Fruit fly (Drosophila melanogaster): ENCODE measurements around the gene CG2924.

Gene CG2924

dm6 chrX:2296230-2297044, 25.9 kb upstream of the CG2924 start (continued):
- TF ChIP-seq CG18476 (GFP tag; optimal IDR thresholded peaks at IDR 0.05) (peak; percentile 90), CG18764 (GFP tag; optimal IDR thresholded peaks at IDR 0.05) (peak; percentile 86), Ada2b (GFP tag; IDR thresholded peaks at IDR 0.05) (peak; percentile 70), Sin3A (optimal IDR thresholded peaks at IDR 0.05) (no peak), CG10654 (GFP tag; optimal IDR thresholded peaks at IDR 0.05) (peak; percentile 88), CG6813 (GFP tag; optimal IDR thresholded peaks at IDR 0.05) (peak; percentile 91), Rx (GFP tag; IDR thresholded peaks at IDR 0.05) (peak; percentile 69), Rfx (GFP tag; IDR thresholded peaks at IDR 0.05) (peak; percentile 77; the same call in 1 of the 2 replicates), CG8281 (tag; optimal IDR thresholded peaks at IDR 0.05) (peak; percentile 80), Ravus (GFP tag; IDR thresholded peaks at IDR 0.05) (peak; percentile 48), psq (GFP tag; optimal IDR thresholded peaks at IDR 0.05) (peak; percentile 51), fu2 (GFP tag; optimal IDR thresholded peaks at IDR 0.05) (peak; percentile 93), Adf1 (GFP tag; IDR thresholded peaks at IDR 0.05) (peak; percentile 59), Mad (GFP tag; optimal IDR thresholded peaks at IDR 0.05) (peak; percentile 89), CG6765 (GFP tag; optimal IDR thresholded peaks at IDR 0.05) (peak; percentile 82), CG14860 (GFP tag; IDR thresholded peaks at IDR 0.05; ENCODE audit: partially characterized antibody) (no peak), ttk (GFP tag; IDR thresholded peaks at IDR 0.05) (peak; percentile 64), Antp (GFP tag; optimal IDR thresholded peaks at IDR 0.05) (peak; percentile 96), CTCF (GFP tag; optimal IDR thresholded peaks at IDR 0.05) (peak; percentile 65), croc (GFP tag; conservative IDR thresholded peaks at IDR 0.05) (peak; percentile 84), dpn (GFP tag; optimal IDR thresholded peaks at IDR 0.05) (peak; percentile 95), CG1602 (GFP tag; optimal IDR thresholded peaks at IDR 0.05) (peak; percentile 91), slbo (GFP tag; IDR thresholded peaks at IDR 0.05) (peak; percentile 84), slou (GFP tag; optimal IDR thresholded peaks at IDR 0.05) (peak; percentile 77), Xrp1 (GFP tag; IDR thresholded peaks at IDR 0.05) (peak; percentile 86), MBD-R2 (GFP tag; IDR thresholded peaks at IDR 0.05) (0 out of 2 replicates have a peak, but pooled peaks have one; percentile 43), otp (GFP tag; IDR thresholded peaks at IDR 0.05) (no peak), sd (tag; optimal IDR thresholded peaks at IDR 0.05) (peak; percentile 81), Hand (GFP tag; optimal IDR thresholded peaks at IDR 0.05) (peak; percentile 92), Vsx1 (GFP tag; optimal IDR thresholded peaks at IDR 0.05) (peak; percentile 78), ash1 (GFP tag; optimal IDR thresholded peaks at IDR 0.05) (no peak), crc (GFP tag; optimal IDR thresholded peaks at IDR 0.05) (peak; percentile 94), grau (tag; optimal IDR thresholded peaks at IDR 0.05) (peak; percentile 94), CG2116 (GFP tag; optimal IDR thresholded peaks at IDR 0.05) (peak; percentile 68), Spps (tag; optimal IDR thresholded peaks at IDR 0.05) (peak; percentile 83), CG4617 (GFP tag; optimal IDR thresholded peaks at IDR 0.05; ENCODE audit: borderline replicate concordance) (peak; percentile 75), fru (optimal IDR thresholded peaks at IDR 0.05) (no peak), hth (optimal IDR thresholded peaks at IDR 0.05) (no peak), sim (GFP tag; IDR thresholded peaks at IDR 0.05) (no peak), disco-r (GFP tag; optimal IDR thresholded peaks at IDR 0.05) (peak; percentile 89), CG12299 (tag; optimal IDR thresholded peaks at IDR 0.05) (peak; percentile 79), Elba2 (GFP tag; optimal IDR thresholded peaks at IDR 0.05) (peak; percentile 50), ro (GFP tag; IDR thresholded peaks at IDR 0.05) (0 out of 2 replicates have a peak, but pooled peaks have one; percentile 32), Neu2 (GFP tag; optimal IDR thresholded peaks at IDR 0.05; ENCODE audit: borderline replicate concordance) (peak; percentile 85), dimm (GFP tag; IDR thresholded peaks at IDR 0.05) (peak; percentile 47; the same call in 1 of the 2 replicates), CG33213 (GFP tag; optimal IDR thresholded peaks at IDR 0.05) (peak; percentile 87), CG11504 (tag; optimal IDR thresholded peaks at IDR 0.05) (peak; percentile 95), CG34376 (GFP tag; optimal IDR thresholded peaks at IDR 0.05) (peak; percentile 87), Fer2 (tag; optimal IDR thresholded peaks at IDR 0.05) (peak; percentile 43), lov (optimal IDR thresholded peaks at IDR 0.05) (no peak), lov (GFP tag; IDR thresholded peaks at IDR 0.05) (0 out of 3 replicates have a peak, but pooled peaks have one; percentile 56)

All from whole organism, embryonic.